Fruit fly (Drosophila melanogaster) whole organism, pupa: ENCODE data around the gene Pif1A.

Experiments used
- CG10348 ChIP-seq: fragments of 200-800 bp; sonication (Bioruptor generic); IDR thresholded peaks from 2 replicates; pipeline ENCODE4 v1.3.6; 2022; ENCODE audit warnings: missing biosample characterization, missing genetic modification characterization
- CG12605 ChIP-seq: fragments of 200-800 bp; sonication (Bioruptor generic); IDR thresholded peaks from 2 replicates; pipeline ENCODE4 v1.3.6; 2022; ENCODE audit warnings: missing biosample characterization, missing genetic modification characterization
- CG13204 ChIP-seq: fragments of 200-800 bp; sonication (Bioruptor generic); optimal IDR thresholded peaks from 2 replicates; lab custom pipeline; 2018; ENCODE audit warnings: missing biosample characterization, mild to moderate bottlenecking, missing genetic modification characterization, moderate library complexity
- CG14655 ChIP-seq: fragments of 200-800 bp; sonication (Bioruptor generic); optimal IDR thresholded peaks from 3 replicates; lab custom pipeline; 2017; ENCODE audit warnings: mild to moderate bottlenecking, missing biosample characterization, missing genetic modification reagents, missing genetic modification characterization
- CG15710 ChIP-seq: fragments of 200-800 bp; sonication (Bioruptor generic); optimal IDR thresholded peaks from 2 replicates; lab custom pipeline; 2018; ENCODE audit warnings: missing biosample characterization, mild to moderate bottlenecking, missing genetic modification characterization, moderate library complexity
- CG17806 ChIP-seq: fragments of 200-800 bp; sonication (Bioruptor generic); optimal IDR thresholded peaks from 2 replicates; lab custom pipeline; 2018; ENCODE audit warnings: missing biosample characterization, mild to moderate bottlenecking, missing genetic modification characterization, moderate library complexity
- CG32121 ChIP-seq: fragments of 200-800 bp; sonication (Bioruptor generic); IDR thresholded peaks from 2 replicates; pipeline ENCODE4 v1.3.6; 2022; ENCODE audit warnings: missing biosample characterization, missing genetic modification characterization
- CG34367 ChIP-seq: fragments of 200-800 bp; sonication (Bioruptor generic); optimal IDR thresholded peaks from 2 replicates; lab custom pipeline; 2018; ENCODE audit warnings: missing biosample characterization, mild to moderate bottlenecking, missing genetic modification characterization
- CG4496 ChIP-seq: fragments of 200-800 bp; sonication (Bioruptor generic); IDR thresholded peaks from 3 replicates; pipeline ENCODE4 v1.3.6; 2022; ENCODE audit warnings: missing biosample characterization, missing genetic modification characterization
- CG8159 ChIP-seq: fragments of 200-800 bp; sonication (Bioruptor generic); optimal IDR thresholded peaks from 3 replicates; lab custom pipeline; 2018; ENCODE audit warnings: missing biosample characterization, mild to moderate bottlenecking, missing genetic modification characterization, moderate library complexity
- CG8301 ChIP-seq: fragments of 200-800 bp; sonication (Bioruptor generic); optimal IDR thresholded peaks from 2 replicates; lab custom pipeline; 2018; ENCODE audit warnings: missing biosample characterization, mild to moderate bottlenecking, missing genetic modification characterization
- CG9948 ChIP-seq: fragments of 200-800 bp; sonication (Bioruptor generic); optimal IDR thresholded peaks from 2 replicates; lab custom pipeline; 2018; ENCODE audit warnings: missing biosample characterization, mild to moderate bottlenecking, missing genetic modification characterization, moderate library complexity
- D1 ChIP-seq: fragments of 200-800 bp; sonication (Bioruptor generic); optimal IDR thresholded peaks from 2 replicates; lab custom pipeline; 2018; ENCODE audit warnings: missing biosample characterization, mild to moderate bottlenecking, missing genetic modification characterization, moderate library complexity
- EcR ChIP-seq: fragments of 200-800 bp; sonication (Bioruptor generic); optimal IDR thresholded peaks from 3 replicates; lab custom pipeline; 2019; ENCODE audit warnings: missing biosample characterization, missing genetic modification characterization, mild to moderate bottlenecking, moderate library complexity, missing genetic modification reagents
- Ets98B ChIP-seq: fragments of 200-800 bp; sonication (Bioruptor generic); IDR thresholded peaks from 2 replicates; pipeline ENCODE4 v1.3.6; 2022; ENCODE audit warnings: missing biosample characterization, missing genetic modification characterization
- Pif1A ChIP-seq: fragments of 200-800 bp; sonication (Bioruptor generic); optimal IDR thresholded peaks from 3 replicates; lab custom pipeline; 2016; ENCODE audit warnings: missing biosample characterization, missing genetic modification characterization
- Pif1B ChIP-seq: fragments of 200-800 bp; sonication (Bioruptor generic); optimal IDR thresholded peaks from 3 replicates; lab custom pipeline; 2016; ENCODE audit warnings: missing biosample characterization, missing genetic modification characterization
- Snoo ChIP-seq: fragments of 200-800 bp; sonication (Bioruptor generic); optimal IDR thresholded peaks from 3 replicates; lab custom pipeline; 2017; ENCODE audit warnings: missing biosample characterization, mild to moderate bottlenecking, missing genetic modification characterization, inconsistent platforms
- fd96Ca ChIP-seq: fragments of 200-800 bp; sonication (Bioruptor generic); IDR thresholded peaks from 3 replicates; pipeline ENCODE4 v1.3.6; 2022; ENCODE audit warnings: missing biosample characterization, missing genetic modification characterization
- gl ChIP-seq: fragments of 200-800 bp; sonication (Bioruptor generic); optimal IDR thresholded peaks from 2 replicates; lab custom pipeline; 2018; ENCODE audit warnings: missing biosample characterization, mild to moderate bottlenecking, missing genetic modification characterization
- rn ChIP-seq: fragments of 200-800 bp; sonication (Bioruptor generic); IDR thresholded peaks from 2 replicates; pipeline ENCODE4 v1.3.6; 2022; ENCODE audit warnings: missing biosample characterization, missing genetic modification characterization

Gene Pif1A

DNA sequence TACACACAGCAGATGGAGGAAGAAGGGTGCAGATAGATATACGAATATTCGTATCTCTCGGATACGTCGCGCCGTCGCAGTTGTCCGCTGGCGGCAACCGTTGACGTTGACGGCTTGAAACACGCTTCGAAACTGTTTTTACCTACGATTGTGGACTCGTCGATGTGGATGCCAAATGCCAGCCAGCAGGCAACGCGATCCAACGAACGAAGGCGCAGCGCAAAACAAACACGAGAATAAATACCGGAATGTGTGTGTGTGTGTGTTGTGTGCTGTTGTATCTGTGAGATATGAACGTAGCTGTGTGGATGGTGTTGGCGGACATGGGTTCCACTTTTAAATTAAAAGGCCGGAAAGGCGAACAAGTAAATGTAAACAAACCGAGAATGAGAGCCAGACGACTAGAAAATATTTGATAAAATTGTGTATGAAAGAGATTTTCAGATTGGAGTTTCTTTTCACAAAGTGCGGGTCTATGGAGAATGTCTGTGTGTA is 45.2 kb upstream of the Pif1A start:
- TF ChIP-seq EcR (GFP tag; lab: Kevin White, UChicago): peak; percentile 60
- TF ChIP-seq CG4496 (GFP tag; lab: Robert Waterston, UW): peak; percentile 67; the same call in 2 of the 3 replicates
- no peak for TF ChIP-seq CG34367 (tag; lab: Kevin White, UChicago)
- peak; percentile 60 for TF ChIP-seq Pif1B (GFP tag; lab: Kevin White, UChicago)
- no peak for TF ChIP-seq CG10348 (GFP tag; lab: Robert Waterston, UW)
- TF ChIP-seq CG15710 (tag; lab: Kevin White, UChicago): peak; percentile 6
- TF ChIP-seq fd96Ca (GFP tag; lab: Robert Waterston, UW): peak; percentile 57; the same call in 1 of the 3 replicates
- peak; percentile 43; the same call in 1 of the 2 replicates for TF ChIP-seq CG32121 (GFP tag; lab: Robert Waterston, UW)
- peak; percentile 10 for TF ChIP-seq D1 (tag; lab: Kevin White, UChicago)
- peak; percentile 36 for TF ChIP-seq gl (tag; lab: Kevin White, UChicago)
- TF ChIP-seq Pif1A (GFP tag; lab: Kevin White, UChicago): peak; percentile 16
- TF ChIP-seq Ets98B (GFP tag; lab: Robert Waterston, UW): peak; percentile 73
- peak; percentile 57 for TF ChIP-seq CG12605 (GFP tag; lab: Robert Waterston, UW)
- no peak for TF ChIP-seq rn (GFP tag; lab: Robert Waterston, UW)
- no peak for TF ChIP-seq CG8159 (tag; lab: Kevin White, UChicago)

DNA sequence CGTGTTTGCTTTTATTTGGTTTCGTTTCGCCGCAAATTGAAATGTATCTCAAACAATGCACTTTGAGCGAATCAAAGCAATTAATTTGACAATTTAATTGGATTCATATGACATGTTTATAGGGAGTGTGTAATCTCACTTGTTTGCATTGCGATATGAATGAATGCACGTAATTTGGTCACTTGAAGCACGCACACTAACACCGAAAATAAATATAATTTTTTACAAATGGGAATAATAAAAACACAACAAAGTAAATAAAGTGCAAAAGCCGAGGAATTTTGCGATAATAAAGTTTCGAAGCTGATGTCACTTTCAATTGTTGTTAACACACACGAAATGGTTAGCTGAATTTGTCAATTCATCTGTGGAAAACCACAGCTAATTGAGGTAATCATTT is 44.0 kb upstream of the Pif1A start:
- TF ChIP-seq CG15710 (tag; lab: Kevin White, UChicago) (no peak), D1 (tag; lab: Kevin White, UChicago) (no peak), CG32121 (GFP tag; lab: Robert Waterston, UW) (no peak)

DNA sequence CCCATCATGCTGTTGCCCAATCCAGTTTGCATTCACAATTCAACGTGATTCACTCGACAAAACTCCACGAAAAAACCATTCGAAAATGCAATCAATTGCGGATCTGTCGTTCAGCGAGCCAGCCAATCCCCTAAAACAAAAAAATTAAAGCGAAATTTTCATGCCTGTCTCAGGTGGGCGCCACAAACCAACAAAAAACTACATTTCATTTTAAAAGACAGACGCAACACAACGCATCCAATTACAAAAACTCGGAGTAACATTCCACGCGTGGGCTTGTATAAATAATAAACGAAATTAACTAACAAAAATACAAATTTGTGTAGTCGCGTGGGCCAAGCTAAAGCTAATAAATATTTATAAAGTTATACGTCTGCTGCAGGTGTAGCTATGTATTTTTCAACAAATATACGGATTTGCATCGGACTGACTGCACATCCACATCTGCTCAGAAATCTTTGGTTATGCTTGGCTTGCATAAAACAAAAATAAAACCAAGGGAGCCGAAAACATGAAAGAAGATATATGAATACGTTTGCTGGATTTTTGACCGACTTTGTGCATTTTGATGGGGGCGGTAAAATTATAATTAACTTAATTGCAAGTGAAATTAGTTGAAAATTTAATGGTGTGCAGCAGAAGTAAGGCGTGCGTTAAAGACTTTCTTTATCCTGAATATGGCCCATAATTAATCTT is 43.1 kb upstream of the Pif1A start:
- TF ChIP-seq Pif1B (GFP tag; lab: Kevin White, UChicago) (no peak), EcR (GFP tag; lab: Kevin White, UChicago) (no peak), D1 (tag; lab: Kevin White, UChicago) (no peak), CG32121 (GFP tag; lab: Robert Waterston, UW) (no peak), CG14655 (GFP tag; lab: Kevin White, UChicago) (no peak), Snoo (tag; lab: Kevin White, UChicago) (no peak), fd96Ca (GFP tag; lab: Robert Waterston, UW) (no peak), CG9948 (no peak)

DNA sequence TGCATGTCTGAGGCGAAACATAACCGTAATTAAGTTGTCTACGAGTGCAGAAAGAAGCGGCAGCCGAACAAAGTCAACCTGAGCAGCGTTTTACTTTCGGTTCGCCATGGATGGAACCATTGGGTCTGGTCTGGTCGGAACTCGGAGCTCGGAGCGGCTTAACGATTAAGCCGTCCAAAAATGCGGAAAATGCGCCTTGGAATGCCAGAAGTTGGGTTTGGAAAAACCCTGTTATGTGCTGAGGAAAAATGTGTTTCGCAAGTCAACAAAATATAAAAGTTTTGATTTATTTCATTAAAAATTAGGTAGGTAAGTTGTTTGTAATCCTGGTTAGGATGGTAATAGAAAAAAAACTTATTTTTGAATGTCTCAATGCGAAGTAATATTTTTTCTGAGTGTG is 40.6 kb upstream of the Pif1A start:
- TF ChIP-seq gl (tag; lab: Kevin White, UChicago) (no peak), CG34367 (tag; lab: Kevin White, UChicago) (no peak), CG15710 (tag; lab: Kevin White, UChicago) (no peak), fd96Ca (GFP tag; lab: Robert Waterston, UW) (no peak), Pif1A (GFP tag; lab: Kevin White, UChicago) (no peak), CG17806 (no peak), Ets98B (GFP tag; lab: Robert Waterston, UW) (no peak), CG32121 (GFP tag; lab: Robert Waterston, UW) (no peak), Pif1B (GFP tag; lab: Kevin White, UChicago) (no peak), CG8159 (tag; lab: Kevin White, UChicago) (no peak), CG8301 (tag; lab: Kevin White, UChicago) (no peak), CG10348 (GFP tag; lab: Robert Waterston, UW) (no peak), CG12605 (GFP tag; lab: Robert Waterston, UW) (no peak), CG13204 (GFP tag; lab: Kevin White, UChicago) (no peak), D1 (tag; lab: Kevin White, UChicago) (no peak), EcR (GFP tag; lab: Kevin White, UChicago) (no peak), CG4496 (GFP tag; lab: Robert Waterston, UW) (no peak), rn (GFP tag; lab: Robert Waterston, UW) (no peak), Snoo (tag; lab: Kevin White, UChicago) (no peak), CG14655 (GFP tag; lab: Kevin White, UChicago) (no peak)

DNA sequence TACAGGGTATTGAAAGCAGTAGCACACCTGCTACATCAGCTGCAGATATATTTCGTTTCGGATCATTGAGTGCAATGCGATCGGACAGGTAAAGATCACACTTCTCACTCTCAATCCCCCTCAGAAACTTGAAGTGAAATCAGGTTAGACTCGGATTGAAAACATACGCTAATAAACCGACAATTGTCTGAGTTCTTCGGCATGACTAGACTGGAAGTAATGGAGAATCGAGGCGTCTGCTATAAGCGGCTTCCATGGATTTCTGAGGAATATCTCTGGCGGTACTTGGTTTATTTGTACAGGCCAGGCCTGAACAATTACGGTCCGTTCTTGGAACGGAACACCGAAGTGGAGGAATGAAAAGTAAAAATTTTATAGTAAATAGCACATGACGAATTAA is 40.1 kb upstream of the Pif1A start:
- no peak for TF ChIP-seq CG9948
- no peak for TF ChIP-seq rn (GFP tag; lab: Robert Waterston, UW)
- TF ChIP-seq D1 (tag; lab: Kevin White, UChicago): no peak
- TF ChIP-seq Pif1B (GFP tag; lab: Kevin White, UChicago): no peak
- TF ChIP-seq CG12605 (GFP tag; lab: Robert Waterston, UW): no peak
- TF ChIP-seq CG17806: no peak
- no peak for TF ChIP-seq CG15710 (tag; lab: Kevin White, UChicago)
- TF ChIP-seq CG14655 (GFP tag; lab: Kevin White, UChicago): no peak
- TF ChIP-seq CG13204 (GFP tag; lab: Kevin White, UChicago): no peak
- TF ChIP-seq CG34367 (tag; lab: Kevin White, UChicago): no peak
- no peak for TF ChIP-seq EcR (GFP tag; lab: Kevin White, UChicago)
- TF ChIP-seq CG8301 (tag; lab: Kevin White, UChicago): no peak
- TF ChIP-seq CG8159 (tag; lab: Kevin White, UChicago): no peak
- TF ChIP-seq fd96Ca (GFP tag; lab: Robert Waterston, UW): no peak
- no peak for TF ChIP-seq Pif1A (GFP tag; lab: Kevin White, UChicago)
- TF ChIP-seq CG10348 (GFP tag; lab: Robert Waterston, UW): no peak
- TF ChIP-seq CG4496 (GFP tag; lab: Robert Waterston, UW): no peak
- TF ChIP-seq Ets98B (GFP tag; lab: Robert Waterston, UW): no peak
- no peak for TF ChIP-seq Snoo (tag; lab: Kevin White, UChicago)
- no peak for TF ChIP-seq gl (tag; lab: Kevin White, UChicago)
